Worm (Caenorhabditis elegans) whole organism, L4 larva: ENCODE measurements around the gene T27E4.5.

Experiments
- R02D3.7 ChIP-seq: fragments of 150-350 bp; sonication (generic microtip); optimal IDR thresholded peaks from 3 replicates; lab custom pipeline; 2014; ENCODE audit warnings: missing biosample characterization, missing genetic modification characterization
- ZK337.2 ChIP-seq: fragments of 200-800 bp; sonication (Bioruptor generic); IDR thresholded peaks from 2 replicates; pipeline ENCODE4 v1.3.6; 2022; ENCODE audit warnings: missing genetic modification reagents, missing genetic modification characterization, missing compliant biosample characterization
- aha-1 ChIP-seq: fragments of 150-350 bp; peaks from one replicate; lab custom pipeline; 2014; ENCODE audit warnings: missing biosample characterization, missing genetic modification characterization
- aly-2 ChIP-seq: sonication (generic microtip); optimal IDR thresholded peaks from 2 replicates; lab custom pipeline; 2018; ENCODE audit warnings: missing biosample characterization, missing genetic modification characterization
- attf-4 ChIP-seq: sonication (generic microtip); optimal IDR thresholded peaks from 3 replicates; lab custom pipeline; 2017; ENCODE audit warnings: missing biosample characterization, missing genetic modification characterization
- ces-1 ChIP-seq: fragments of 150-350 bp; sonication (generic microtip); optimal IDR thresholded peaks from 4 replicates; lab custom pipeline; 2014; ENCODE audit warnings: missing biosample characterization, missing genetic modification reagents, missing genetic modification characterization
- nhr-237 ChIP-seq: sonication (generic microtip); optimal IDR thresholded peaks from 2 replicates; lab custom pipeline; 2017; ENCODE audit warnings: missing biosample characterization, missing genetic modification characterization
- nhr-77 ChIP-seq: fragments of 150-350 bp; optimal IDR thresholded peaks from 2 replicates; lab custom pipeline; 2014; ENCODE audit warnings: missing biosample characterization, missing genetic modification characterization
- pha-4 ChIP-seq, 2 experiments: fragments of 150-350 bp in 1 of 2; fragments of 200-800 bp in 1 of 2; sonication (Bioruptor generic) in 1 of 2; IDR thresholded peaks in 1 of 2; optimal IDR thresholded peaks in 1 of 2; 2 replicates each; pipeline versions ENCODE4 v1.3.6 to Lab custom; 2014 to 2022; ENCODE audit warnings: missing genetic modification characterization in 2 of 2, missing genetic modification reagents in 2 of 2, missing biosample characterization in 1 of 2, missing compliant biosample characterization in 1 of 2
- unc-62 ChIP-seq, 3 experiments: fragments of 150-350 bp in 1 of 3; sonication (generic microtip); optimal IDR thresholded peaks in 2 of 3; peaks in 1 of 3; 1 replicate in 1 of 3; 2 replicates in 2 of 3; lab custom pipeline; 2014 to 2017; ENCODE audit warnings: missing biosample characterization in 3 of 3, missing genetic modification characterization in 3 of 3, missing genetic modification reagents in 3 of 3, missing genotype in 1 of 3
- zfp-3 ChIP-seq: fragments of 200-800 bp; sonication (Bioruptor generic); conservative IDR thresholded peaks from 2 replicates; pipeline ENCODE4 v1.3.6; 2022; ENCODE audit warnings: missing genetic modification reagents, missing genetic modification characterization, missing compliant biosample characterization

DNA sequence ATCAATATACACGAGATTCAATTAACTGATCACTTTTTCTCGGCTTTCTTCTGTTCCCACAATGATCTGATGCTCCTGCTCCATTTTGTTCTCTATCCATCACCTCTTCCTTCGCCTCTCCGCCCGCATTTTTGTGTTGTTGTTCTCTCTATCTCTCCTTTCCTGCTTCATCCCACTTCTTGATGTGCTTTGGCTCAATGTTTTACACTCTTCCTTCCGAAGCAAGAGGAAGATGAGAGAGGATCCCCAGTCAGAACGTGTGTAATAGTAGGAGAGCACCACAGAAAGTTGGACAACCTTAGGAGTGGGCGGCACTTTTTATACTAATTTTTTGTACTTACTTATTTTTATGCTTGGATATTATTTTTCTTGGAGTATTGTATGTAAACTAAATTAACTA lies 42.4 kb upstream of the T27E4.5 start:
- no peak for TF ChIP-seq R02D3.7 (tag; lab: Kevin White, UChicago)
- TF ChIP-seq attf-4 (tag; lab: Kevin White, UChicago), result no peak
- TF ChIP-seq aly-2 (tag; lab: Kevin White, UChicago), result no peak
- TF ChIP-seq ZK337.2 (GFP tag; lab: Robert Waterston, UW), result no peak
- TF ChIP-seq nhr-237, result no peak
- TF ChIP-seq unc-62 (GFP tag; optimal IDR thresholded peaks at IDR 0.05 in 1 of 2; lab: Kevin White, UChicago), result peak in 1 of 2 experiments; percentile 73
- TF ChIP-seq unc-62 (tag; optimal IDR thresholded peaks at IDR 0.05; lab: Kevin White, UChicago), result no peak
- no peak for TF ChIP-seq zfp-3
- no peak for TF ChIP-seq pha-4 (GFP tag; IDR thresholded peaks at IDR 0.05; lab: Robert Waterston, UW)
- TF ChIP-seq pha-4 (tag; optimal IDR thresholded peaks at IDR 0.05; lab: Kevin White, UChicago), result no peak
- no peak for TF ChIP-seq nhr-77 (tag; lab: Kevin White, UChicago)
- no peak for TF ChIP-seq ces-1 (GFP tag; lab: Kevin White, UChicago)
- TF ChIP-seq aha-1 (tag; lab: Kevin White, UChicago), result no peak
